Worm (Caenorhabditis elegans) whole organism, early embryonic: ENCODE measurements around the gene R144.6.

ENCODE experiments used
- B0310.2 ChIP-seq: sonication (generic microtip); optimal IDR thresholded peaks from 2 replicates; lab custom pipeline; 2016; ENCODE audit warnings: mild to moderate bottlenecking, missing genetic modification characterization, missing compliant biosample characterization
- aly-1 ChIP-seq: sonication (generic microtip); optimal IDR thresholded peaks from 2 replicates; lab custom pipeline; 2016; ENCODE audit warnings: missing genetic modification characterization, missing compliant biosample characterization
- ama-1 ChIP-seq: fragments of 150-350 bp; optimal IDR thresholded peaks from 2 replicates; lab custom pipeline; 2014
- ceh-36 ChIP-seq: sonication (generic microtip); optimal IDR thresholded peaks from 2 replicates; lab custom pipeline; 2016; ENCODE audit warnings: missing genetic modification characterization, inconsistent platforms, missing compliant biosample characterization
- ets-7 ChIP-seq: sonication (generic microtip); optimal IDR thresholded peaks from 2 replicates; lab custom pipeline; 2016; ENCODE audit warnings: missing genotype, missing genetic modification characterization, missing compliant biosample characterization
- flt-1 ChIP-seq: fragments of 200-800 bp; sonication (Bioruptor generic); IDR thresholded peaks from 2 replicates; pipeline ENCODE4 v1.3.6; 2022; ENCODE audit warnings: missing genetic modification characterization, missing compliant biosample characterization
- hmbx-1 ChIP-seq: sonication (generic microtip); optimal IDR thresholded peaks from 2 replicates; lab custom pipeline; 2016; ENCODE audit warnings: mild to moderate bottlenecking, missing genetic modification characterization, missing compliant biosample characterization
- scrt-1 ChIP-seq: fragments of 200-800 bp; sonication (Bioruptor generic); IDR thresholded peaks from 2 replicates; pipeline ENCODE4 v1.3.6; 2022; ENCODE audit warnings: missing genetic modification characterization, missing compliant biosample characterization
- sea-1 ChIP-seq: fragments of 200-800 bp; sonication (Bioruptor generic); conservative IDR thresholded peaks from 2 replicates; pipeline ENCODE4 v1.3.6; 2022; ENCODE audit warnings: missing genetic modification characterization, missing compliant biosample characterization
- tbx-11 ChIP-seq: fragments of 200-800 bp; sonication (Bioruptor generic); IDR thresholded peaks from 2 replicates; pipeline ENCODE4 v1.3.6; 2022; ENCODE audit warnings: missing genetic modification characterization, missing compliant biosample characterization
- tbx-37 ChIP-seq: fragments of 200-800 bp; sonication (Bioruptor generic); conservative IDR thresholded peaks from 2 replicates; pipeline ENCODE4 v1.3.6; 2022; ENCODE audit warnings: missing genetic modification reagents, missing genetic modification characterization, missing compliant biosample characterization
- tra-4 ChIP-seq: sonication (generic microtip); optimal IDR thresholded peaks from 2 replicates; lab custom pipeline; 2017; ENCODE audit warnings: missing genetic modification characterization, missing compliant biosample characterization

- TF ChIP-seq ama-1 (lab: Kevin White, UChicago) (no peak), scrt-1 (GFP tag; lab: Robert Waterston, UW) (no peak), ceh-36 (tag; lab: Kevin White, UChicago) (no peak), aly-1 (tag; lab: Kevin White, UChicago) (no peak), tra-4 (tag; lab: Kevin White, UChicago) (no peak), flt-1 (GFP tag; lab: Robert Waterston, UW) (no peak), B0310.2 (tag; lab: Kevin White, UChicago) (no peak), hmbx-1 (no peak), sea-1 (GFP tag; lab: Robert Waterston, UW) (no peak), tbx-11 (GFP tag; lab: Robert Waterston, UW) (no peak), ets-7 (tag; lab: Kevin White, UChicago) (no peak), tbx-37 (no peak)
Observed at ce11 chrIII:4998111-4998859, 6.2 kb downstream of the R144.6 start, which contains the start of gene tmem-131.
